Worm (Caenorhabditis elegans) whole organism, L4 larva: ENCODE measurements around the gene hsd-3.
A peak's percentile ranks its signal among the peaks of the same experiment; 100 is the strongest.

Experiments
- D1046.2 ChIP-seq: fragments of 200-800 bp; sonication (Bioruptor generic); IDR thresholded peaks from 2 replicates; pipeline ENCODE4 v1.3.6; 2022; ENCODE audit warnings: missing genetic modification characterization, missing compliant biosample characterization
- F10B5.3 ChIP-seq: sonication (generic microtip); optimal IDR thresholded peaks from 2 replicates; lab custom pipeline; 2016; ENCODE audit warnings: mild to moderate bottlenecking, missing genetic modification characterization, missing compliant biosample characterization
- F37D6.2 ChIP-seq: sonication (generic microtip); optimal IDR thresholded peaks from 2 replicates; lab custom pipeline; 2016; ENCODE audit warnings: mild to moderate bottlenecking, missing genetic modification characterization, missing compliant biosample characterization
- F44E2.7 ChIP-seq: fragments of 200-800 bp; sonication (Bioruptor generic); IDR thresholded peaks from 2 replicates; pipeline ENCODE4 v2.1.2; 2022; ENCODE audit warnings: missing genetic modification characterization, missing compliant biosample characterization
- T20F7.1 ChIP-seq: fragments of 200-800 bp; sonication (Bioruptor generic); optimal IDR thresholded peaks from 2 replicates; lab custom pipeline; 2018; ENCODE audit warnings: mild to moderate bottlenecking, missing genetic modification characterization, missing compliant biosample characterization
- Y105C5A.15 ChIP-seq: fragments of 200-800 bp; sonication (Bioruptor generic); IDR thresholded peaks from 2 replicates; pipeline ENCODE4 v1.3.6; 2022; ENCODE audit warnings: missing genetic modification characterization, missing compliant biosample characterization
- attf-4 ChIP-seq: sonication (generic microtip); optimal IDR thresholded peaks from 3 replicates; lab custom pipeline; 2017; ENCODE audit warnings: missing biosample characterization, missing genetic modification characterization
- ceh-20 ChIP-seq: fragments of 200-800 bp; sonication (Bioruptor generic); IDR thresholded peaks from 2 replicates; pipeline ENCODE4 v1.3.6; 2022; ENCODE audit warnings: missing genetic modification reagents, missing genetic modification characterization, missing compliant biosample characterization
- ces-1 ChIP-seq: fragments of 150-350 bp; sonication (generic microtip); optimal IDR thresholded peaks from 4 replicates; lab custom pipeline; 2014; ENCODE audit warnings: missing biosample characterization, missing genetic modification reagents, missing genetic modification characterization
- cey-2 ChIP-seq: sonication (generic microtip); optimal IDR thresholded peaks from 3 replicates; lab custom pipeline; 2017; ENCODE audit warnings: missing genetic modification characterization, mild to moderate bottlenecking, missing compliant biosample characterization, antibody characterized with exemption, borderline replicate concordance; ENCODE audit not compliant: insufficient read depth
- ctbp-1 ChIP-seq: fragments of 200-800 bp; sonication (Bioruptor generic); IDR thresholded peaks from 2 replicates; pipeline ENCODE4 v1.3.6; 2022; ENCODE audit warnings: missing genetic modification reagents, missing genetic modification characterization, missing compliant biosample characterization
- dmd-6 ChIP-seq: fragments of 200-800 bp; sonication (Bioruptor generic); IDR thresholded peaks from 2 replicates; pipeline ENCODE4 v1.3.6; 2022; ENCODE audit warnings: missing genetic modification reagents, missing genetic modification characterization, missing compliant biosample characterization
- dpl-1 ChIP-seq: fragments of 150-350 bp; optimal IDR thresholded peaks from 2 replicates; lab custom pipeline; 2014; ENCODE audit warnings: missing biosample characterization, missing genetic modification reagents, missing genetic modification characterization
- duxl-1 ChIP-seq: sonication (generic microtip); optimal IDR thresholded peaks from 2 replicates; lab custom pipeline; 2016; ENCODE audit warnings: mild to moderate bottlenecking, missing genetic modification characterization, moderate library complexity, missing compliant biosample characterization; ENCODE audit not compliant: poor library complexity
- dve-1 ChIP-seq: sonication (generic microtip); optimal IDR thresholded peaks from 2 replicates; lab custom pipeline; 2017; ENCODE audit warnings: antibody characterized with exemption, mild to moderate bottlenecking, missing genetic modification characterization, missing compliant biosample characterization; ENCODE audit not compliant: insufficient read depth
- egl-27 ChIP-seq: sonication (generic microtip); optimal IDR thresholded peaks from 3 replicates; lab custom pipeline; 2017; ENCODE audit warnings: missing biosample characterization, missing genetic modification reagents, missing genetic modification characterization
- fkh-10 ChIP-seq: fragments of 150-350 bp; optimal IDR thresholded peaks from 2 replicates; lab custom pipeline; 2014; ENCODE audit warnings: missing biosample characterization, missing genetic modification reagents, missing genetic modification characterization
- hif-1 ChIP-seq, 2 experiments: sonication (generic microtip); optimal IDR thresholded peaks; 2 replicates each; lab custom pipeline; 2016 to 2017; ENCODE audit warnings: missing compliant biosample characterization in 2 of 2, missing genetic modification characterization in 2 of 2, missing genetic modification reagents in 2 of 2, missing genotype in 2 of 2, mild to moderate bottlenecking in 1 of 2
- hlh-11 ChIP-seq: fragments of 200-800 bp; sonication (Bioruptor generic); optimal IDR thresholded peaks from 2 replicates; lab custom pipeline; 2018; ENCODE audit warnings: mild to moderate bottlenecking, missing genetic modification characterization, missing compliant biosample characterization
- hlh-30 ChIP-seq: sonication (generic microtip); optimal IDR thresholded peaks from 2 replicates; lab custom pipeline; 2017; ENCODE audit warnings: antibody characterized with exemption, mild to moderate bottlenecking, missing genetic modification characterization, missing compliant biosample characterization; ENCODE audit not compliant: insufficient read depth
- lin-1 ChIP-seq: fragments of 200-800 bp; sonication (Bioruptor generic); IDR thresholded peaks from 2 replicates; pipeline ENCODE4 v1.3.6; 2022; ENCODE audit warnings: missing genetic modification reagents, missing genetic modification characterization, missing compliant biosample characterization
- lin-29 ChIP-seq: fragments of 200-800 bp; sonication (Bioruptor generic); IDR thresholded peaks from 2 replicates; pipeline ENCODE4 v1.3.6; 2022; ENCODE audit warnings: missing genetic modification reagents, missing genetic modification characterization, missing compliant biosample characterization
- lir-3 ChIP-seq: sonication (generic microtip); optimal IDR thresholded peaks from 2 replicates; lab custom pipeline; 2016; ENCODE audit warnings: mild to moderate bottlenecking, missing genetic modification characterization, missing compliant biosample characterization
- mdl-1 ChIP-seq, 2 experiments: fragments of 150-350 bp in 1 of 2; sonication (generic microtip) in 1 of 2; optimal IDR thresholded peaks; 2 replicates each; lab custom pipeline; 2014 to 2017; ENCODE audit warnings: missing biosample characterization in 2 of 2, missing genetic modification characterization in 2 of 2
- mdt-29 ChIP-seq: fragments of 200-800 bp; sonication (Bioruptor generic); IDR thresholded peaks from 2 replicates; pipeline ENCODE4 v1.3.6; 2022; ENCODE audit warnings: missing genetic modification reagents, missing genetic modification characterization, missing compliant biosample characterization
- mep-1 ChIP-seq: fragments of 150-350 bp; sonication (generic microtip); optimal IDR thresholded peaks from 3 replicates; lab custom pipeline; 2014; ENCODE audit warnings: missing biosample characterization, missing genetic modification characterization
- mes-2 ChIP-seq: sonication (generic microtip); optimal IDR thresholded peaks from 2 replicates; lab custom pipeline; 2016; ENCODE audit warnings: missing genotype, mild to moderate bottlenecking, missing genetic modification characterization, missing compliant biosample characterization; ENCODE audit not compliant: poor library complexity, severe bottlenecking
- mxl-3 ChIP-seq: fragments of 200-800 bp; sonication (Bioruptor generic); optimal IDR thresholded peaks from 2 replicates; lab custom pipeline; 2018; ENCODE audit warnings: mild to moderate bottlenecking, missing genetic modification characterization, missing compliant biosample characterization
- nhr-102 ChIP-seq: sonication (generic microtip); optimal IDR thresholded peaks from 2 replicates; lab custom pipeline; 2016; ENCODE audit warnings: mild to moderate bottlenecking, missing genetic modification characterization, moderate library complexity, missing compliant biosample characterization
- nhr-111 ChIP-seq: fragments of 200-800 bp; sonication (Bioruptor generic); optimal IDR thresholded peaks from 2 replicates; lab custom pipeline; 2018; ENCODE audit warnings: mild to moderate bottlenecking, missing genetic modification characterization, missing compliant biosample characterization
- nhr-237 ChIP-seq: sonication (generic microtip); optimal IDR thresholded peaks from 2 replicates; lab custom pipeline; 2017; ENCODE audit warnings: missing biosample characterization, missing genetic modification characterization
- nhr-28 ChIP-seq: fragments of 150-350 bp; optimal IDR thresholded peaks from 2 replicates; lab custom pipeline; 2014; ENCODE audit warnings: missing biosample characterization, missing genetic modification characterization
- nhr-42 ChIP-seq: fragments of 200-800 bp; sonication (Bioruptor generic); IDR thresholded peaks from 2 replicates; pipeline ENCODE4 v1.3.6; 2022; ENCODE audit warnings: missing genetic modification characterization, missing compliant biosample characterization
- nhr-6 ChIP-seq: fragments of 150-350 bp; optimal IDR thresholded peaks from 2 replicates; lab custom pipeline; 2014; ENCODE audit warnings: missing biosample characterization, missing genetic modification characterization
- nhr-77 ChIP-seq: fragments of 150-350 bp; optimal IDR thresholded peaks from 2 replicates; lab custom pipeline; 2014; ENCODE audit warnings: missing biosample characterization, missing genetic modification characterization
- pha-4 ChIP-seq, 2 experiments: fragments of 150-350 bp in 1 of 2; fragments of 200-800 bp in 1 of 2; sonication (Bioruptor generic) in 1 of 2; IDR thresholded peaks in 1 of 2; optimal IDR thresholded peaks in 1 of 2; 2 replicates each; pipeline versions ENCODE4 v1.3.6 to Lab custom; 2014 to 2022; ENCODE audit warnings: missing genetic modification characterization in 2 of 2, missing genetic modification reagents in 2 of 2, missing biosample characterization in 1 of 2, missing compliant biosample characterization in 1 of 2
- rbr-2 ChIP-seq: sonication (generic microtip); optimal IDR thresholded peaks from 2 replicates; lab custom pipeline; 2016; ENCODE audit warnings: missing genotype, missing genetic modification characterization, missing compliant biosample characterization
- set-16 ChIP-seq: fragments of 200-800 bp; sonication (Bioruptor generic); IDR thresholded peaks from 2 replicates; pipeline ENCODE4 v1.3.6; 2022; ENCODE audit warnings: missing genetic modification reagents, missing genetic modification characterization, missing compliant biosample characterization
- snpc-1.2 ChIP-seq: fragments of 200-800 bp; sonication (Bioruptor generic); IDR thresholded peaks from 2 replicates; pipeline ENCODE4 v1.3.6; 2022; ENCODE audit warnings: missing genetic modification reagents, missing genetic modification characterization, missing compliant biosample characterization
- unc-39 ChIP-seq: sonication (generic microtip); optimal IDR thresholded peaks from 2 replicates; lab custom pipeline; 2017; ENCODE audit warnings: missing biosample characterization, missing genetic modification characterization
- unc-62 ChIP-seq, 3 experiments: fragments of 150-350 bp in 1 of 3; sonication (generic microtip); optimal IDR thresholded peaks in 2 of 3; peaks in 1 of 3; 1 replicate in 1 of 3; 2 replicates in 2 of 3; lab custom pipeline; 2014 to 2017; ENCODE audit warnings: missing biosample characterization in 3 of 3, missing genetic modification characterization in 3 of 3, missing genetic modification reagents in 3 of 3, missing genotype in 1 of 3
- zfp-2 ChIP-seq: sonication (generic microtip); optimal IDR thresholded peaks from 2 replicates; lab custom pipeline; 2016; ENCODE audit warnings: mild to moderate bottlenecking, missing genetic modification characterization, missing compliant biosample characterization

hsd-3 gene

DNA sequence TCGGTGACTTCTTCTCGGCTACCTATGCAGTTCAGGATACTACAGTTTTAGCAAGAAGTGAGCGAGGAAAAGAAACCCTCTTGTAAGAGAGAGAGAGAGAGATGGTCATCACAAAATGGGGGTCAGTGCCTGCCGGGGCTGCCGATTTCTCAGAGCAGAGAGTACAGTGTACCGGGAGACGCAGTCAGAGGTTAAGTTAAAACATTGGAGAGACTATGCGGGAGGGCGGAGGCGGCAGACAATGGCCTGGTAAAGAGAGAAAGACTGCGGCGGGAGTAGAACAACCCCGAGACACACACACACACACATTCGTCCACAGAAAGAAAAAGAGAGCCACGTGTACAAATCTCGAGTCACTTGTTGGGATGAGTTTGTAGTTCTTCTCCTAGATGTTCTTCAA lies 37.7 kb upstream of the hsd-3 start (continued):
- TF ChIP-seq lir-3 (tag; lab: Kevin White, UChicago): no peak
- no peak for TF ChIP-seq D1046.2 (GFP tag; lab: Robert Waterston, UW)
- TF ChIP-seq F44E2.7 (GFP tag; lab: Robert Waterston, UW): no peak
- TF ChIP-seq F37D6.2 (tag; lab: Kevin White, UChicago): no peak
- TF ChIP-seq lin-1 (GFP tag; lab: Robert Waterston, UW): 0 out of 2 replicates have a peak, but pooled peaks have one; percentile 32
- peak; percentile 35 for TF ChIP-seq dmd-6 (GFP tag; lab: Robert Waterston, UW)
- TF ChIP-seq mdt-29 (GFP tag; lab: Robert Waterston, UW): no peak
- no peak for TF ChIP-seq nhr-102 (tag; lab: Kevin White, UChicago)
- 0 out of 2 replicates have a peak, but pooled peaks have one; percentile 21 for TF ChIP-seq nhr-42 (GFP tag; lab: Robert Waterston, UW)
- no peak; the same call in 1 of the 2 replicates for TF ChIP-seq snpc-1.2 (GFP tag; lab: Robert Waterston, UW)
- no peak for TF ChIP-seq Y105C5A.15 (GFP tag; lab: Robert Waterston, UW)
- TF ChIP-seq fkh-10: no peak
- TF ChIP-seq mep-1 (tag; lab: Kevin White, UChicago): peak; percentile 58
- 0 out of 2 replicates have a peak, but pooled peaks have one; percentile 13 for TF ChIP-seq ceh-20 (GFP tag; lab: Robert Waterston, UW)
- no peak for TF ChIP-seq lin-29
- TF ChIP-seq nhr-77: peak; percentile 16
- no peak for TF ChIP-seq hif-1 (tag; optimal IDR thresholded peaks at IDR 0.05; lab: Kevin White, UChicago)
- no peak for TF ChIP-seq unc-39 (tag; lab: Kevin White, UChicago)
- TF ChIP-seq mes-2 (tag; lab: Kevin White, UChicago): peak; percentile 62
- TF ChIP-seq hlh-30: peak; percentile 93
- TF ChIP-seq F10B5.3 (tag; lab: Kevin White, UChicago): no peak
- TF ChIP-seq dve-1 (tag; lab: Kevin White, UChicago): peak; percentile 59
- TF ChIP-seq egl-27 (tag; lab: Kevin White, UChicago): no peak
- TF ChIP-seq nhr-6: peak; percentile 41
- TF ChIP-seq mxl-3 (GFP tag; lab: Kevin White, UChicago): peak; percentile 67
- no peak for TF ChIP-seq cey-2 (tag; lab: Kevin White, UChicago)
- TF ChIP-seq dpl-1 (GFP tag; lab: Kevin White, UChicago): peak; percentile 23
- TF ChIP-seq ctbp-1 (GFP tag; lab: Robert Waterston, UW): no peak
- peak; percentile 40 for TF ChIP-seq hlh-11 (tag; lab: Kevin White, UChicago)
- no peak for TF ChIP-seq nhr-237 (tag; lab: Kevin White, UChicago)
- TF ChIP-seq nhr-28 (tag; lab: Kevin White, UChicago): peak; percentile 50
- no peak for TF ChIP-seq attf-4
- TF ChIP-seq unc-62 (GFP tag; optimal IDR thresholded peaks at IDR 0.05 in 1 of 2; lab: Kevin White, UChicago): peak in 1 of 2 experiments; percentile 88
- TF ChIP-seq unc-62 (tag; optimal IDR thresholded peaks at IDR 0.05; lab: Kevin White, UChicago): no peak
- TF ChIP-seq mdl-1 (tag; optimal IDR thresholded peaks at IDR 0.05; lab: Kevin White, UChicago): peak; percentile 25 to 87
- peak; percentile 51; the same call in 1 of the 2 replicates for TF ChIP-seq set-16 (GFP tag; lab: Robert Waterston, UW)
- peak; percentile 34 for TF ChIP-seq rbr-2 (tag; lab: Kevin White, UChicago)
- TF ChIP-seq nhr-111 (GFP tag; lab: Kevin White, UChicago): no peak
- no peak for TF ChIP-seq ces-1
- TF ChIP-seq pha-4 (GFP tag; IDR thresholded peaks at IDR 0.05; lab: Robert Waterston, UW): peak; percentile 61; the same call in 1 of the 2 replicates
- TF ChIP-seq pha-4 (tag; optimal IDR thresholded peaks at IDR 0.05; lab: Kevin White, UChicago): peak; percentile 40
- TF ChIP-seq T20F7.1 (GFP tag; lab: Kevin White, UChicago): no peak
- TF ChIP-seq duxl-1: peak; percentile 35
- TF ChIP-seq zfp-2 (tag; lab: Kevin White, UChicago): no peak
